Worm (Caenorhabditis elegans) whole organism, late embryonic: ENCODE data around the gene puf-11.

Source experiments
- F13H6.1 ChIP-seq: sonication (generic microtip); optimal IDR thresholded peaks from 2 replicates; lab custom pipeline; 2016; ENCODE audit warnings: missing genetic modification characterization, missing compliant biosample characterization
- K09A11.1 ChIP-seq: sonication (generic microtip); optimal IDR thresholded peaks from 2 replicates; lab custom pipeline; 2017; ENCODE audit warnings: antibody characterized with exemption, mild to moderate bottlenecking, missing genetic modification characterization, missing compliant biosample characterization; ENCODE audit not compliant: insufficient read depth
- T23F11.4 ChIP-seq: fragments of 200-800 bp; sonication (Bioruptor generic); optimal IDR thresholded peaks from 2 replicates; lab custom pipeline; 2018; ENCODE audit warnings: mild to moderate bottlenecking, missing genetic modification characterization, missing compliant biosample characterization
- Y22D7AL.16 ChIP-seq: sonication (generic microtip); optimal IDR thresholded peaks from 2 replicates; lab custom pipeline; 2016; ENCODE audit warnings: missing genetic modification characterization, missing compliant biosample characterization
- ceh-48 ChIP-seq: sonication (generic microtip); optimal IDR thresholded peaks from 2 replicates; lab custom pipeline; 2016; ENCODE audit warnings: missing genetic modification characterization, inconsistent platforms, missing compliant biosample characterization
- ceh-6 ChIP-seq: fragments of 200-800 bp; sonication (Bioruptor generic); optimal IDR thresholded peaks from 2 replicates; lab custom pipeline; 2018; ENCODE audit warnings: mild to moderate bottlenecking, missing genetic modification characterization, missing compliant biosample characterization
- elt-4 ChIP-seq: sonication (generic microtip); optimal IDR thresholded peaks from 2 replicates; lab custom pipeline; 2016; ENCODE audit warnings: missing genetic modification characterization, missing compliant biosample characterization
- ets-4 ChIP-seq: sonication (generic microtip); optimal IDR thresholded peaks from 2 replicates; lab custom pipeline; 2016; ENCODE audit warnings: missing genetic modification characterization, missing compliant biosample characterization
- eyg-1 ChIP-seq: sonication (generic microtip); optimal IDR thresholded peaks from 2 replicates; lab custom pipeline; 2016; ENCODE audit warnings: missing genotype, missing genetic modification characterization, missing compliant biosample characterization
- fkh-6 ChIP-seq: sonication (generic microtip); optimal IDR thresholded peaks from 2 replicates; lab custom pipeline; 2016; ENCODE audit warnings: missing genetic modification characterization, missing compliant biosample characterization
- gmeb-2 ChIP-seq: sonication (generic microtip); optimal IDR thresholded peaks from 2 replicates; lab custom pipeline; 2016; ENCODE audit warnings: missing genetic modification characterization, inconsistent platforms, missing compliant biosample characterization
- lin-11 ChIP-seq: fragments of 200-800 bp; sonication (Bioruptor generic); optimal IDR thresholded peaks from 2 replicates; lab custom pipeline; 2018; ENCODE audit warnings: mild to moderate bottlenecking, missing genetic modification characterization, missing compliant biosample characterization
- madf-2 ChIP-seq: sonication (generic microtip); optimal IDR thresholded peaks from 2 replicates; lab custom pipeline; 2017; ENCODE audit warnings: missing genetic modification characterization, missing compliant biosample characterization
- nfya-1 ChIP-seq: sonication (generic microtip); optimal IDR thresholded peaks from 2 replicates; lab custom pipeline; 2017; ENCODE audit warnings: missing genetic modification characterization, mild to moderate bottlenecking, missing compliant biosample characterization, antibody characterized with exemption, moderate library complexity
- nhr-11 ChIP-seq: fragments of 150-350 bp; optimal IDR thresholded peaks from 2 replicates; lab custom pipeline; 2014; ENCODE audit warnings: missing biosample characterization, missing genetic modification characterization
- pha-2 ChIP-seq: sonication (generic microtip); optimal IDR thresholded peaks from 2 replicates; lab custom pipeline; 2017; ENCODE audit warnings: mild to moderate bottlenecking, missing genetic modification characterization, missing compliant biosample characterization
- pha-4 ChIP-seq: fragments of 150-350 bp; optimal IDR thresholded peaks from 2 replicates; lab custom pipeline; 2018; ENCODE audit warnings: missing biosample characterization, missing genetic modification reagents, missing genetic modification characterization
- pros-1 ChIP-seq: fragments of 150-350 bp; optimal IDR thresholded peaks from 2 replicates; lab custom pipeline; 2014; ENCODE audit warnings: missing biosample characterization, missing genetic modification reagents, missing genetic modification characterization
- rnt-1 ChIP-seq: sonication (generic microtip); optimal IDR thresholded peaks from 2 replicates; lab custom pipeline; 2016; ENCODE audit warnings: missing genetic modification characterization, missing compliant biosample characterization
- syd-9 ChIP-seq: sonication (generic microtip); optimal IDR thresholded peaks from 2 replicates; lab custom pipeline; 2016; ENCODE audit warnings: mild to moderate bottlenecking, missing genetic modification characterization, moderate library complexity, missing compliant biosample characterization
- tbx-7 ChIP-seq: sonication (generic microtip); optimal IDR thresholded peaks from 2 replicates; lab custom pipeline; 2016; ENCODE audit warnings: missing genotype, missing genetic modification characterization, missing compliant biosample characterization
- unc-3 ChIP-seq, 2 experiments: fragments of 200-800 bp in 1 of 2; sonication (Bioruptor generic) in 1 of 2; sonication (generic microtip) in 1 of 2; conservative IDR thresholded peaks in 1 of 2; optimal IDR thresholded peaks in 1 of 2; 2 replicates each; pipeline versions ENCODE4 v1.3.6 to Lab custom; 2016 to 2022; ENCODE audit warnings: missing compliant biosample characterization in 2 of 2, missing genetic modification characterization in 2 of 2, missing genetic modification reagents in 1 of 2

The puf-11 gene

ce11 chrIV:6460596-6460995 is 39.2 kb downstream of the puf-11 start:
- TF ChIP-seq ets-4 (no peak), rnt-1 (no peak), gmeb-2 (tag; lab: Kevin White, UChicago) (no peak)

- no peak for TF ChIP-seq Y22D7AL.16 (tag; lab: Kevin White, UChicago)
- no peak for TF ChIP-seq T23F11.4 (GFP tag; lab: Kevin White, UChicago)
- no peak for TF ChIP-seq madf-2
- no peak for TF ChIP-seq fkh-6
- no peak for TF ChIP-seq elt-4
- no peak for TF ChIP-seq lin-11 (tag; lab: Kevin White, UChicago)
- no peak for TF ChIP-seq ceh-6 (GFP tag; lab: Kevin White, UChicago)
- no peak for TF ChIP-seq pha-2 (tag; lab: Kevin White, UChicago)
- no peak for TF ChIP-seq tbx-7 (tag; lab: Kevin White, UChicago)
- TF ChIP-seq eyg-1 = no peak
- no peak for TF ChIP-seq nfya-1 (tag; lab: Kevin White, UChicago)
Measured at ce11 chrIV:6464005-6464404, 42.6 kb downstream of the puf-11 start, which contains the start of gene acr-25. Gene acr-25, plus strand, starts transcription at chrIV:6464305.

ce11 chrIV:6471216-6471615 is 49.8 kb downstream of the puf-11 start, which contains the start of gene tmed-13:
Gene tmed-13, minus strand, starts transcription at chrIV:6471384.
- TF ChIP-seq eyg-1 (no peak), pros-1 (no peak), unc-3 (GFP tag; conservative IDR thresholded peaks at IDR 0.05; lab: Robert Waterston, UW) (no peak), unc-3 (tag; optimal IDR thresholded peaks at IDR 0.05; lab: Kevin White, UChicago) (no peak), pha-4 (tag; lab: Kevin White, UChicago) (no peak), ceh-48 (tag; lab: Kevin White, UChicago) (no peak), nhr-11 (tag; lab: Kevin White, UChicago) (no peak), syd-9 (tag; lab: Kevin White, UChicago) (no peak), K09A11.1 (tag; lab: Kevin White, UChicago) (no peak), F13H6.1 (tag; lab: Kevin White, UChicago) (no peak), gmeb-2 (tag; lab: Kevin White, UChicago) (no peak)
